Worm (Caenorhabditis elegans) whole organism, young adult: ENCODE data around the gene F21H7.12.

ENCODE experiments used
- C17E4.6 ChIP-seq: fragments of 200-800 bp; sonication (Bioruptor generic); IDR thresholded peaks from 2 replicates; pipeline ENCODE4 v1.3.6; 2022; ENCODE audit warnings: missing genetic modification reagents, missing genetic modification characterization, missing compliant biosample characterization
- D2030.7 ChIP-seq: fragments of 200-800 bp; sonication (Bioruptor generic); IDR thresholded peaks from 2 replicates; pipeline ENCODE4 v1.3.6; 2022; ENCODE audit warnings: missing genetic modification reagents, missing genetic modification characterization, missing compliant biosample characterization
- F23B12.7 ChIP-seq: sonication (generic microtip); optimal IDR thresholded peaks from 2 replicates; lab custom pipeline; 2017; ENCODE audit warnings: missing genetic modification characterization, mild to moderate bottlenecking, missing compliant biosample characterization, antibody characterized with exemption, moderate library complexity; ENCODE audit not compliant: insufficient read depth
- F57C9.4 ChIP-seq: sonication (generic microtip); optimal IDR thresholded peaks from 2 replicates; lab custom pipeline; 2017; ENCODE audit warnings: mild to moderate bottlenecking, missing genetic modification characterization, missing compliant biosample characterization
- K12H6.12 ChIP-seq: fragments of 200-800 bp; sonication (Bioruptor generic); optimal IDR thresholded peaks from 2 replicates; lab custom pipeline; 2018; ENCODE audit warnings: mild to moderate bottlenecking, missing genetic modification characterization, missing compliant biosample characterization
- T07F8.4 ChIP-seq: sonication (generic microtip); optimal IDR thresholded peaks from 2 replicates; lab custom pipeline; 2016; ENCODE audit warnings: mild to moderate bottlenecking, missing genetic modification characterization, moderate library complexity, missing compliant biosample characterization
- Y53F4B.3 ChIP-seq: fragments of 200-800 bp; sonication (Bioruptor generic); IDR thresholded peaks from 2 replicates; pipeline ENCODE4 v1.3.6; 2022; ENCODE audit warnings: missing genetic modification reagents, missing genetic modification characterization, missing compliant biosample characterization
- Y53G8AR.9 ChIP-seq: fragments of 200-800 bp; sonication (Bioruptor generic); conservative IDR thresholded peaks from 2 replicates; pipeline ENCODE4 v1.3.6; 2022; ENCODE audit warnings: missing genetic modification reagents, missing genetic modification characterization, missing compliant biosample characterization
- Y56A3A.18 ChIP-seq: fragments of 200-800 bp; sonication (Bioruptor generic); IDR thresholded peaks from 2 replicates; pipeline ENCODE4 v1.3.6; 2022; ENCODE audit warnings: missing genetic modification reagents, missing genetic modification characterization, missing compliant biosample characterization
- Y67H2A.10 ChIP-seq: fragments of 200-800 bp; sonication (Bioruptor generic); conservative IDR thresholded peaks from 2 replicates; pipeline ENCODE4 v1.3.6; 2022; ENCODE audit warnings: missing genetic modification reagents, missing genetic modification characterization, missing compliant biosample characterization
- Y79H2A.3 ChIP-seq: fragments of 200-800 bp; sonication (Bioruptor generic); conservative IDR thresholded peaks from 2 replicates; pipeline ENCODE4 v1.3.6; 2022; ENCODE audit warnings: missing genetic modification reagents, missing genetic modification characterization, missing compliant biosample characterization
- akir-1 ChIP-seq: fragments of 200-800 bp; sonication (Bioruptor generic); optimal IDR thresholded peaks from 2 replicates; lab custom pipeline; 2018; ENCODE audit warnings: mild to moderate bottlenecking, missing genetic modification characterization, moderate library complexity, missing compliant biosample characterization
- aptf-2 ChIP-seq: fragments of 200-800 bp; sonication (Bioruptor generic); conservative IDR thresholded peaks from 2 replicates; pipeline ENCODE4 v1.3.6; 2022; ENCODE audit warnings: missing genetic modification reagents, missing genetic modification characterization, missing compliant biosample characterization
- aptf-3 ChIP-seq: fragments of 200-800 bp; sonication (Bioruptor generic); IDR thresholded peaks from 2 replicates; pipeline ENCODE4 v1.3.6; 2022; ENCODE audit warnings: missing genetic modification characterization, missing compliant biosample characterization
- atf-7 ChIP-seq: sonication (generic microtip); optimal IDR thresholded peaks from 2 replicates; lab custom pipeline; 2017; ENCODE audit warnings: mild to moderate bottlenecking, missing genetic modification characterization, missing compliant biosample characterization
- attf-3 ChIP-seq: fragments of 200-800 bp; sonication (Bioruptor generic); conservative IDR thresholded peaks from 2 replicates; pipeline ENCODE4 v1.3.6; 2022; ENCODE audit warnings: missing genetic modification reagents, missing genetic modification characterization, missing compliant biosample characterization
- attf-6 ChIP-seq: fragments of 200-800 bp; sonication (Bioruptor generic); IDR thresholded peaks from 2 replicates; pipeline ENCODE4 v1.3.6; 2022; ENCODE audit warnings: missing genetic modification reagents, missing genetic modification characterization, missing compliant biosample characterization
- cebp-2 ChIP-seq: fragments of 200-800 bp; sonication (Bioruptor generic); IDR thresholded peaks from 2 replicates; pipeline ENCODE4 v1.3.6; 2022; ENCODE audit warnings: missing genetic modification characterization, missing compliant biosample characterization
- ceh-27 ChIP-seq: fragments of 200-800 bp; sonication (Bioruptor generic); optimal IDR thresholded peaks from 2 replicates; lab custom pipeline; 2018; ENCODE audit warnings: mild to moderate bottlenecking, missing genetic modification characterization, moderate library complexity, missing compliant biosample characterization
- ceh-40 ChIP-seq: fragments of 200-800 bp; sonication (Bioruptor generic); IDR thresholded peaks from 2 replicates; pipeline ENCODE4 v1.3.6; 2022; ENCODE audit warnings: missing genetic modification characterization, missing compliant biosample characterization
- chd-7 ChIP-seq: sonication (generic microtip); optimal IDR thresholded peaks from 2 replicates; lab custom pipeline; 2016; ENCODE audit warnings: mild to moderate bottlenecking, missing genetic modification characterization, moderate library complexity, missing compliant biosample characterization
- ets-4 ChIP-seq: fragments of 200-800 bp; sonication (Bioruptor generic); optimal IDR thresholded peaks from 2 replicates; lab custom pipeline; 2018; ENCODE audit warnings: mild to moderate bottlenecking, missing genetic modification characterization, missing compliant biosample characterization
- gei-17 ChIP-seq: fragments of 200-800 bp; sonication (Bioruptor generic); optimal IDR thresholded peaks from 2 replicates; lab custom pipeline; 2018; ENCODE audit warnings: mild to moderate bottlenecking, missing genetic modification characterization, missing compliant biosample characterization
- hrde-1 ChIP-seq: sonication (generic microtip); optimal IDR thresholded peaks from 2 replicates; lab custom pipeline; 2016; ENCODE audit warnings: missing genetic modification characterization, mild to moderate bottlenecking, missing compliant biosample characterization, moderate library complexity, missing genotype, missing genetic modification reagents, borderline replicate concordance
- hsf-1 ChIP-seq: fragments of 200-800 bp; sonication (Bioruptor generic); IDR thresholded peaks from 2 replicates; pipeline ENCODE4 v1.3.6; 2022; ENCODE audit warnings: missing genetic modification reagents, missing genetic modification characterization, missing compliant biosample characterization
- let-607 ChIP-seq, 2 experiments: fragments of 200-800 bp in 1 of 2; sonication (Bioruptor generic) in 1 of 2; sonication (generic microtip) in 1 of 2; optimal IDR thresholded peaks; 2 replicates each; lab custom pipeline; 2016 to 2018; ENCODE audit warnings: mild to moderate bottlenecking in 2 of 2, missing compliant biosample characterization in 2 of 2, missing genetic modification characterization in 2 of 2, moderate library complexity in 2 of 2, missing genotype in 1 of 2
- lin-26 ChIP-seq: fragments of 200-800 bp; sonication (Bioruptor generic); IDR thresholded peaks from 2 replicates; pipeline ENCODE4 v1.3.6; 2022; ENCODE audit warnings: missing genetic modification reagents, missing genetic modification characterization, missing compliant biosample characterization
- lin-40 ChIP-seq: sonication (generic microtip); optimal IDR thresholded peaks from 2 replicates; lab custom pipeline; 2016; ENCODE audit warnings: missing genetic modification characterization, mild to moderate bottlenecking, missing compliant biosample characterization, missing genotype, missing genetic modification reagents
- lsy-27 ChIP-seq: sonication (generic microtip); optimal IDR thresholded peaks from 2 replicates; lab custom pipeline; 2017; ENCODE audit warnings: missing genetic modification characterization, mild to moderate bottlenecking, missing compliant biosample characterization, antibody characterized with exemption, missing genotype, borderline replicate concordance; ENCODE audit not compliant: insufficient read depth
- madf-8 ChIP-seq: fragments of 200-800 bp; sonication (Bioruptor generic); conservative IDR thresholded peaks from 2 replicates; pipeline ENCODE4 v1.3.6; 2022; ENCODE audit warnings: missing genetic modification reagents, missing genetic modification characterization, missing compliant biosample characterization
- nfya-1 ChIP-seq: sonication (generic microtip); optimal IDR thresholded peaks from 2 replicates; lab custom pipeline; 2017; ENCODE audit warnings: antibody characterized with exemption, missing compliant biosample characterization, missing genetic modification characterization, borderline replicate concordance; ENCODE audit not compliant: insufficient read depth
- pha-4 ChIP-seq: fragments of 150-350 bp; sonication (generic microtip); optimal IDR thresholded peaks from 2 replicates; lab custom pipeline; 2014; ENCODE audit warnings: missing biosample characterization, missing genetic modification reagents, missing genetic modification characterization
- rec-8 ChIP-seq, 2 experiments: sonication (generic microtip); optimal IDR thresholded peaks; 2 replicates each; lab custom pipeline; 2016; ENCODE audit warnings: mild to moderate bottlenecking in 2 of 2, missing genetic modification characterization in 2 of 2, missing genetic modification reagents in 2 of 2, missing genotype in 2 of 2, missing biosample characterization in 1 of 2, missing compliant biosample characterization in 1 of 2, moderate library complexity in 1 of 2
- repo-1 ChIP-seq: sonication (generic microtip); optimal IDR thresholded peaks from 2 replicates; lab custom pipeline; 2017; ENCODE audit warnings: mild to moderate bottlenecking, missing genetic modification characterization, missing compliant biosample characterization
- snpc-1.1 ChIP-seq: sonication (generic microtip); optimal IDR thresholded peaks from 2 replicates; lab custom pipeline; 2017; ENCODE audit warnings: missing genetic modification characterization, mild to moderate bottlenecking, missing compliant biosample characterization, antibody characterized with exemption, moderate library complexity, missing genotype, missing genetic modification reagents; ENCODE audit not compliant: insufficient read depth
- snpc-3.4 ChIP-seq: sonication (generic microtip); optimal IDR thresholded peaks from 2 replicates; lab custom pipeline; 2017; ENCODE audit warnings: missing genetic modification characterization, mild to moderate bottlenecking, missing compliant biosample characterization, antibody characterized with exemption, moderate library complexity, missing genotype, missing genetic modification reagents
- unc-62 ChIP-seq: fragments of 150-350 bp; optimal IDR thresholded peaks from 2 replicates; lab custom pipeline; 2014; ENCODE audit warnings: missing biosample characterization, missing genetic modification reagents, missing genetic modification characterization
- xnd-1 ChIP-seq: sonication (generic microtip); optimal IDR thresholded peaks from 2 replicates; lab custom pipeline; 2016; ENCODE audit warnings: missing genotype, missing genetic modification reagents, missing genetic modification characterization, missing compliant biosample characterization
- ztf-26 ChIP-seq: sonication (generic microtip); optimal IDR thresholded peaks from 2 replicates; lab custom pipeline; 2017; ENCODE audit warnings: missing genetic modification characterization, missing compliant biosample characterization

Gene F21H7.12

ce11 chrV:16225524-16226116 is 4.3 kb upstream of the F21H7.12 start (continued):
- no peak for TF ChIP-seq let-607 (tag; optimal IDR thresholded peaks at IDR 0.05; lab: Kevin White, UChicago)
- no peak for TF ChIP-seq F57C9.4 (tag; lab: Kevin White, UChicago)
- peak; percentile 52 for TF ChIP-seq F23B12.7 (tag; lab: Kevin White, UChicago)
- no peak for TF ChIP-seq atf-7 (tag; lab: Kevin White, UChicago)
- peak; percentile 76 for TF ChIP-seq D2030.7
- TF ChIP-seq Y53F4B.3 = no peak
- TF ChIP-seq ets-4 = no peak
- TF ChIP-seq pha-4 (tag; lab: Kevin White, UChicago) = no peak
- no peak for TF ChIP-seq ztf-26 (tag; lab: Kevin White, UChicago)
- no peak for TF ChIP-seq K12H6.12 (tag; lab: Kevin White, UChicago)
- TF ChIP-seq nfya-1 (tag; lab: Kevin White, UChicago) = no peak
- TF ChIP-seq lin-40 (tag; lab: Kevin White, UChicago) = no peak
- no peak for TF ChIP-seq repo-1
- TF ChIP-seq gei-17 (GFP tag; lab: Kevin White, UChicago) = no peak
- TF ChIP-seq ceh-40 (GFP tag; lab: Robert Waterston, UW) = no peak
- TF ChIP-seq snpc-3.4 (tag; lab: Kevin White, UChicago) = peak; percentile 74
- TF ChIP-seq lin-26 (GFP tag; lab: Robert Waterston, UW) = peak; percentile 82
- peak; percentile 21 for TF ChIP-seq lsy-27 (tag; lab: Kevin White, UChicago)
- TF ChIP-seq Y53G8AR.9 (GFP tag; lab: Robert Waterston, UW) = 0 out of 2 replicates have a peak, but pooled peaks have one; percentile 44
- no peak for TF ChIP-seq ceh-27 (GFP tag; lab: Kevin White, UChicago)
- no peak for TF ChIP-seq Y79H2A.3 (GFP tag; lab: Robert Waterston, UW)
- no peak for TF ChIP-seq Y67H2A.10 (GFP tag; lab: Robert Waterston, UW)
- TF ChIP-seq snpc-1.1 (tag; lab: Kevin White, UChicago) = peak; percentile 92
- TF ChIP-seq akir-1 (GFP tag; lab: Kevin White, UChicago) = no peak
- no peak for TF ChIP-seq rec-8 (tag; optimal IDR thresholded peaks at IDR 0.05; lab: Kevin White, UChicago)
- no peak for TF ChIP-seq attf-3 (GFP tag; lab: Robert Waterston, UW)
- no peak for TF ChIP-seq hrde-1 (tag; lab: Kevin White, UChicago)
- TF ChIP-seq unc-62 = no peak
- TF ChIP-seq madf-8 (GFP tag; lab: Robert Waterston, UW) = 0 out of 2 replicates have a peak, but pooled peaks have one; percentile 11

- TF ChIP-seq T07F8.4 (tag; lab: Kevin White, UChicago) (no peak), chd-7 (tag; lab: Kevin White, UChicago) (no peak), aptf-3 (GFP tag; lab: Robert Waterston, UW) (no peak), Y56A3A.18 (GFP tag; lab: Robert Waterston, UW) (no peak), C17E4.6 (GFP tag; lab: Robert Waterston, UW) (no peak), snpc-1.1 (tag; lab: Kevin White, UChicago) (no peak), aptf-2 (no peak), attf-6 (GFP tag; lab: Robert Waterston, UW) (no peak), cebp-2 (GFP tag; lab: Robert Waterston, UW) (no peak), hsf-1 (GFP tag; lab: Robert Waterston, UW) (no peak), pha-4 (tag; lab: Kevin White, UChicago) (no peak), F23B12.7 (tag; lab: Kevin White, UChicago) (no peak), xnd-1 (tag; lab: Kevin White, UChicago) (no peak)
Observed at ce11 chrV:16226581-16226980, 3.4 kb upstream of the F21H7.12 start, which contains the start of gene F11A5.13. Gene F11A5.13 (minus strand): TSS chrV:16226681.
